Worm (Caenorhabditis elegans): ENCODE measurements around the gene sli-1.

DNA sequence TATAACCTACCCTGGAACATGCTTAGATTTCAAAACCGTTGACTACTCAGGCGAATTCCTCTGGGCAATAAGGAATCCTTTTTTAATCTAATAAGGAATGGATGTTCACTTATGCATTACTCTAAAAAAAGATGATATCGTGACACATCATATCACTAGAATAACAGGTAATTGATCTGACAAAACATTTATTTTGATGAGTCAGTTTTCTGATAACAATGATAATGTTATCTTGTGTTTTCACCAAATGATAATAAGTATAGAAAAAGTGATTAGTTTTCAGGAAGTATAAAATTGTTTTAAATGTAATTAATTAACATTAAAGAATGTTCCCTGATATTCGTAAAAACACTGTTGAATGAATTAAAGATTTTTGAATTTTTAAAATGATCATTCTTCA lies 3.3 kb upstream of the sli-1 start:
- TF ChIP-seq lin-11 (tag; optimal IDR thresholded peaks at IDR 0.05), result no peak
- TF ChIP-seq madf-2 (tag; optimal IDR thresholded peaks at IDR 0.05), result no peak
- TF ChIP-seq ceh-24 (tag; optimal IDR thresholded peaks at IDR 0.05), result no peak
- TF ChIP-seq mec-3 (tag; optimal IDR thresholded peaks at IDR 0.05; ENCODE audit: borderline replicate concordance), result no peak
- TF ChIP-seq pag-3 (tag; optimal IDR thresholded peaks at IDR 0.05; ENCODE audit: borderline replicate concordance), result no peak
- TF ChIP-seq nhr-11 (tag; optimal IDR thresholded peaks at IDR 0.05), result no peak
- TF ChIP-seq pha-4 (tag; optimal IDR thresholded peaks at IDR 0.05), result no peak
- no peak for TF ChIP-seq pqm-1 (tag; optimal IDR thresholded peaks at IDR 0.05)
- no peak for TF ChIP-seq ceh-19 (GFP tag; optimal IDR thresholded peaks at IDR 0.05)
- TF ChIP-seq tbx-2 (tag; optimal IDR thresholded peaks at IDR 0.05), result no peak
- no peak for TF ChIP-seq T23F11.4 (GFP tag; optimal IDR thresholded peaks at IDR 0.05)
- TF ChIP-seq ama-1 (optimal IDR thresholded peaks at IDR 0.05), result no peak
- no peak for TF ChIP-seq ceh-6 (GFP tag; optimal IDR thresholded peaks at IDR 0.05)
- TF ChIP-seq unc-55 (GFP tag; optimal IDR thresholded peaks at IDR 0.05), result no peak

All from whole organism, late embryonic.